Fruit fly (Drosophila melanogaster) whole organism, wandering third instar larva: ENCODE measurements around the gene CG33927.

Experiments used
- CG32264 ChIP-seq: fragments of 200-800 bp; sonication (Bioruptor generic); optimal IDR thresholded peaks from 2 replicates; lab custom pipeline; 2016; ENCODE audit warnings: missing biosample characterization, missing genetic modification characterization
- Hr78 ChIP-seq: fragments of >200 bp; optimal IDR thresholded peaks from 2 replicates; lab custom pipeline; 2017; ENCODE audit warnings: missing biosample characterization, missing genetic modification characterization
- dmrt93B ChIP-seq: fragments of 200-800 bp; sonication (Bioruptor generic); optimal IDR thresholded peaks from 2 replicates; lab custom pipeline; 2018; ENCODE audit warnings: missing biosample characterization, mild to moderate bottlenecking, missing genetic modification characterization
- ey ChIP-seq: fragments of 200-800 bp; sonication (Bioruptor generic); optimal IDR thresholded peaks from 2 replicates; lab custom pipeline; 2016; ENCODE audit warnings: missing biosample characterization, missing genetic modification characterization
- tai ChIP-seq: sonication (Bioruptor generic); optimal IDR thresholded peaks from 2 replicates; lab custom pipeline; 2016; ENCODE audit warnings: missing biosample characterization, missing genetic modification characterization

- TF ChIP-seq ey (GFP tag; lab: Kevin White, UChicago) (no peak), dmrt93B (GFP tag; lab: Kevin White, UChicago) (no peak), Hr78 (no peak), tai (GFP tag; lab: Kevin White, UChicago) (no peak), CG32264 (no peak)
Measured at dm6 chr3R:4661640-4662039, 28.8 kb downstream of the CG33927 start.
